Fruit fly (Drosophila melanogaster): ENCODE data around the gene AdamTS-A.

Gene AdamTS-A

dm6 chr3R:15471742-15472141 is 4.3 kb downstream of the AdamTS-A start (continued):
- TF ChIP-seq vvl (GFP tag; IDR thresholded peaks at IDR 0.05), result no peak
- TF ChIP-seq Taf1 (GFP tag; IDR thresholded peaks at IDR 0.05), result no peak
- TF ChIP-seq oc (tag; optimal IDR thresholded peaks at IDR 0.05), result no peak
- TF ChIP-seq Kr (GFP tag; optimal IDR thresholded peaks at IDR 0.05), result no peak
- no peak for TF ChIP-seq CG17912 (GFP tag; optimal IDR thresholded peaks at IDR 0.05)
- peak; percentile 17 for TF ChIP-seq lilli (GFP tag; optimal IDR thresholded peaks at IDR 0.05)
- no peak for TF ChIP-seq CG10654 (GFP tag; optimal IDR thresholded peaks at IDR 0.05)
- TF ChIP-seq CG13775 (GFP tag; optimal IDR thresholded peaks at IDR 0.05), result no peak
- peak; percentile 22; the same call in 1 of the 2 replicates for TF ChIP-seq lmd (GFP tag; IDR thresholded peaks at IDR 0.05)
- no peak for TF ChIP-seq CG6254 (GFP tag; optimal IDR thresholded peaks at IDR 0.05)
- no peak for TF ChIP-seq CG8359 (GFP tag; optimal IDR thresholded peaks at IDR 0.05; ENCODE audit: borderline replicate concordance)
- no peak for TF ChIP-seq Blimp-1 (GFP tag; optimal IDR thresholded peaks at IDR 0.05)
- no peak for TF ChIP-seq bbx (GFP tag; IDR thresholded peaks at IDR 0.05; ENCODE audit: partially characterized antibody)
- no peak for TF ChIP-seq CG33557 (GFP tag; optimal IDR thresholded peaks at IDR 0.05)
- no peak; the same call in 2 of the 3 replicates for TF ChIP-seq tgo (GFP tag; IDR thresholded peaks at IDR 0.05)
- peak; percentile 17 for TF ChIP-seq CG2678 (tag; optimal IDR thresholded peaks at IDR 0.05)
- TF ChIP-seq CG17328 (GFP tag; IDR thresholded peaks at IDR 0.05), result no peak
- TF ChIP-seq CG32532 (GFP tag; IDR thresholded peaks at IDR 0.05), result peak; percentile 40; the same call in 1 of the 2 replicates
- TF ChIP-seq CG9727 (GFP tag; optimal IDR thresholded peaks at IDR 0.05), result no peak
- TF ChIP-seq CG14710 (tag; optimal IDR thresholded peaks at IDR 0.05), result no peak
- TF ChIP-seq CG4282 (GFP tag; optimal IDR thresholded peaks at IDR 0.05), result no peak
- TF ChIP-seq h (optimal IDR thresholded peaks at IDR 0.05), result no peak
- no peak for TF ChIP-seq bsh (GFP tag; optimal IDR thresholded peaks at IDR 0.05)
- no peak for TF ChIP-seq chm (GFP tag; IDR thresholded peaks at IDR 0.05)
- TF ChIP-seq eve (GFP tag; optimal IDR thresholded peaks at IDR 0.05), result no peak
- TF ChIP-seq sug (tag; optimal IDR thresholded peaks at IDR 0.05), result no peak
- TF ChIP-seq CG14014 (GFP tag; IDR thresholded peaks at IDR 0.05), result 0 out of 2 replicates have a peak, but pooled peaks have one; percentile 7
- TF ChIP-seq CG12769 (tag; optimal IDR thresholded peaks at IDR 0.05), result no peak
- TF ChIP-seq ab (GFP tag; optimal IDR thresholded peaks at IDR 0.05), result no peak
- TF ChIP-seq Gug (GFP tag; IDR thresholded peaks at IDR 0.05), result no peak
- no peak for TF ChIP-seq CG16815 (GFP tag; optimal IDR thresholded peaks at IDR 0.05)
- TF ChIP-seq CG11504 (tag; optimal IDR thresholded peaks at IDR 0.05), result peak; percentile 20
- no peak for TF ChIP-seq ci (GFP tag; IDR thresholded peaks at IDR 0.05)
- no peak for TF ChIP-seq CG6683 (GFP tag; optimal IDR thresholded peaks at IDR 0.05)
- no peak for TF ChIP-seq H15 (GFP tag; IDR thresholded peaks at IDR 0.05)
- TF ChIP-seq CG4820 (GFP tag; optimal IDR thresholded peaks at IDR 0.05), result no peak
- TF ChIP-seq Med (GFP tag), result peak; percentile 58
- no peak for TF ChIP-seq Xbp1 (GFP tag; optimal IDR thresholded peaks at IDR 0.05)
- TF ChIP-seq gfzf (GFP tag; optimal IDR thresholded peaks at IDR 0.05), result no peak
- TF ChIP-seq Pdp1 (GFP tag; optimal IDR thresholded peaks at IDR 0.05), result no peak
- TF ChIP-seq CG6272 (GFP tag; IDR thresholded peaks at IDR 0.05), result no peak
- peak; percentile 33; the same call in 1 of the 2 replicates for TF ChIP-seq slbo (GFP tag; IDR thresholded peaks at IDR 0.05)
- TF ChIP-seq CG6689 (GFP tag; IDR thresholded peaks at IDR 0.05), result no peak
- no peak for TF ChIP-seq ara (GFP tag; IDR thresholded peaks at IDR 0.05)
- TF ChIP-seq CG31388 (GFP tag; optimal IDR thresholded peaks at IDR 0.05), result no peak
- TF ChIP-seq Oaz (GFP tag; IDR thresholded peaks at IDR 0.05), result no peak
- peak; percentile 2 for TF ChIP-seq Fer3 (tag; optimal IDR thresholded peaks at IDR 0.05)
- no peak for TF ChIP-seq CG15073 (GFP tag; optimal IDR thresholded peaks at IDR 0.05)
- no peak for TF ChIP-seq CG14667 (GFP tag; IDR thresholded peaks at IDR 0.05)
- no peak for TF ChIP-seq CG32772 (GFP tag; IDR thresholded peaks at IDR 0.05)
- no peak for TF ChIP-seq E2f2 (GFP tag; IDR thresholded peaks at IDR 0.05)
- TF ChIP-seq CG8478 (optimal IDR thresholded peaks at IDR 0.05), result no peak
- no peak for TF ChIP-seq shn (GFP tag; optimal IDR thresholded peaks at IDR 0.05)

All from whole organism, embryonic.